Worm (Caenorhabditis elegans) whole organism, young adult: ENCODE measurements around the gene F41C3.1.
A peak's percentile ranks its signal among the peaks of the same experiment; 100 is the strongest.

Experiments used
- B0336.3 ChIP-seq: fragments of 200-800 bp; sonication (Bioruptor generic); IDR thresholded peaks from 2 replicates; pipeline ENCODE4 v1.3.6; 2022; ENCODE audit warnings: missing genetic modification characterization, missing compliant biosample characterization
- F22D6.2 ChIP-seq: sonication (generic microtip); optimal IDR thresholded peaks from 2 replicates; lab custom pipeline; 2016; ENCODE audit warnings: mild to moderate bottlenecking, missing genetic modification characterization, missing compliant biosample characterization
- F49E8.2 ChIP-seq: sonication (generic microtip); optimal IDR thresholded peaks from 3 replicates; lab custom pipeline; 2017; ENCODE audit warnings: missing genetic modification characterization, mild to moderate bottlenecking, missing compliant biosample characterization, antibody characterized with exemption, moderate library complexity; ENCODE audit not compliant: insufficient read depth
- F52B5.7 ChIP-seq: sonication (generic microtip); optimal IDR thresholded peaks from 2 replicates; lab custom pipeline; 2016; ENCODE audit warnings: mild to moderate bottlenecking, missing genetic modification characterization, missing compliant biosample characterization
- F55B11.4 ChIP-seq: sonication (generic microtip); optimal IDR thresholded peaks from 2 replicates; lab custom pipeline; 2016; ENCODE audit warnings: missing compliant biosample characterization, missing genetic modification characterization, borderline replicate concordance; ENCODE audit not compliant: insufficient read depth
- F57A8.1 ChIP-seq: fragments of 200-800 bp; sonication (Bioruptor generic); optimal IDR thresholded peaks from 2 replicates; lab custom pipeline; 2018; ENCODE audit warnings: mild to moderate bottlenecking, missing genetic modification characterization, moderate library complexity, missing compliant biosample characterization
- K11D2.4 ChIP-seq: fragments of 200-800 bp; sonication (Bioruptor generic); IDR thresholded peaks from 2 replicates; pipeline ENCODE4 v1.3.6; 2022; ENCODE audit warnings: missing genetic modification reagents, missing genetic modification characterization, missing compliant biosample characterization
- K12H6.12 ChIP-seq: fragments of 200-800 bp; sonication (Bioruptor generic); optimal IDR thresholded peaks from 2 replicates; lab custom pipeline; 2018; ENCODE audit warnings: mild to moderate bottlenecking, missing genetic modification characterization, missing compliant biosample characterization
- T26A5.8 ChIP-seq: sonication (generic microtip); optimal IDR thresholded peaks from 2 replicates; lab custom pipeline; 2016; ENCODE audit warnings: missing genetic modification characterization, missing compliant biosample characterization
- Y67H2A.10 ChIP-seq: fragments of 200-800 bp; sonication (Bioruptor generic); conservative IDR thresholded peaks from 2 replicates; pipeline ENCODE4 v1.3.6; 2022; ENCODE audit warnings: missing genetic modification reagents, missing genetic modification characterization, missing compliant biosample characterization
- Y79H2A.3 ChIP-seq: fragments of 200-800 bp; sonication (Bioruptor generic); conservative IDR thresholded peaks from 2 replicates; pipeline ENCODE4 v1.3.6; 2022; ENCODE audit warnings: missing genetic modification reagents, missing genetic modification characterization, missing compliant biosample characterization
- Y95B8A.8 ChIP-seq: fragments of 200-800 bp; sonication (Bioruptor generic); IDR thresholded peaks from 2 replicates; pipeline ENCODE4 v1.3.6; 2022; ENCODE audit warnings: missing genetic modification reagents, missing genetic modification characterization, missing compliant biosample characterization
- ama-1 ChIP-seq, 3 experiments: fragments of 150-350 bp in 1 of 3; sonication (generic microtip) in 2 of 3; optimal IDR thresholded peaks; 2 replicates each; lab custom pipeline; 2014 to 2018; ENCODE audit warnings: missing biosample characterization in 2 of 3, missing genetic modification characterization in 2 of 3, missing genetic modification reagents in 2 of 3
- attf-3 ChIP-seq: fragments of 200-800 bp; sonication (Bioruptor generic); conservative IDR thresholded peaks from 2 replicates; pipeline ENCODE4 v1.3.6; 2022; ENCODE audit warnings: missing genetic modification reagents, missing genetic modification characterization, missing compliant biosample characterization
- bed-1 ChIP-seq: fragments of 200-800 bp; sonication (Bioruptor generic); IDR thresholded peaks from 2 replicates; pipeline ENCODE4 v1.3.6; 2022; ENCODE audit warnings: missing genetic modification reagents, missing genetic modification characterization, missing compliant biosample characterization
- ccch-3 ChIP-seq: fragments of 200-800 bp; sonication (Bioruptor generic); optimal IDR thresholded peaks from 2 replicates; lab custom pipeline; 2018; ENCODE audit warnings: mild to moderate bottlenecking, missing genetic modification characterization, missing compliant biosample characterization
- ceh-27 ChIP-seq: fragments of 200-800 bp; sonication (Bioruptor generic); optimal IDR thresholded peaks from 2 replicates; lab custom pipeline; 2018; ENCODE audit warnings: mild to moderate bottlenecking, missing genetic modification characterization, moderate library complexity, missing compliant biosample characterization
- ceh-40 ChIP-seq: fragments of 200-800 bp; sonication (Bioruptor generic); IDR thresholded peaks from 2 replicates; pipeline ENCODE4 v1.3.6; 2022; ENCODE audit warnings: missing genetic modification characterization, missing compliant biosample characterization
- ceh-58 ChIP-seq: fragments of 200-800 bp; sonication (Bioruptor generic); IDR thresholded peaks from 2 replicates; pipeline ENCODE4 v1.3.6; 2022; ENCODE audit warnings: missing genetic modification characterization, missing compliant biosample characterization
- ceh-91 ChIP-seq: fragments of 200-800 bp; sonication (Bioruptor generic); IDR thresholded peaks from 2 replicates; pipeline ENCODE4 v1.3.6; 2022; ENCODE audit warnings: missing genetic modification reagents, missing genetic modification characterization, missing compliant biosample characterization
- die-1 ChIP-seq: sonication (generic microtip); optimal IDR thresholded peaks from 2 replicates; lab custom pipeline; 2016; ENCODE audit warnings: missing genotype, mild to moderate bottlenecking, missing genetic modification characterization, missing compliant biosample characterization
- dox-1 ChIP-seq: fragments of 200-800 bp; sonication (Bioruptor generic); IDR thresholded peaks from 2 replicates; pipeline ENCODE4 v1.3.6; 2022; ENCODE audit warnings: missing genetic modification reagents, missing genetic modification characterization, missing compliant biosample characterization
- dpff-1 ChIP-seq: sonication (generic microtip); optimal IDR thresholded peaks from 2 replicates; lab custom pipeline; 2017; ENCODE audit warnings: mild to moderate bottlenecking, missing genetic modification characterization, missing compliant biosample characterization
- egl-44 ChIP-seq: fragments of 200-800 bp; sonication (Bioruptor generic); IDR thresholded peaks from 2 replicates; pipeline ENCODE4 v1.3.6; 2022; ENCODE audit warnings: missing genetic modification reagents, missing genetic modification characterization, missing compliant biosample characterization
- ets-4 ChIP-seq: fragments of 200-800 bp; sonication (Bioruptor generic); optimal IDR thresholded peaks from 2 replicates; lab custom pipeline; 2018; ENCODE audit warnings: mild to moderate bottlenecking, missing genetic modification characterization, missing compliant biosample characterization
- fkh-3 ChIP-seq: sonication (generic microtip); optimal IDR thresholded peaks from 2 replicates; lab custom pipeline; 2016; ENCODE audit warnings: mild to moderate bottlenecking, missing genetic modification characterization, missing compliant biosample characterization
- hmg-20 ChIP-seq: fragments of 200-800 bp; sonication (Bioruptor generic); IDR thresholded peaks from 2 replicates; pipeline ENCODE4 v1.3.6; 2022; ENCODE audit warnings: missing genetic modification reagents, missing genetic modification characterization, missing compliant biosample characterization
- let-526 ChIP-seq: fragments of 200-800 bp; sonication (Bioruptor generic); IDR thresholded peaks from 2 replicates; pipeline ENCODE4 v1.3.6; 2022; ENCODE audit warnings: missing genetic modification reagents, missing genetic modification characterization, missing compliant biosample characterization
- let-607 ChIP-seq, 2 experiments: fragments of 200-800 bp in 1 of 2; sonication (Bioruptor generic) in 1 of 2; sonication (generic microtip) in 1 of 2; optimal IDR thresholded peaks; 2 replicates each; lab custom pipeline; 2016 to 2018; ENCODE audit warnings: mild to moderate bottlenecking in 2 of 2, missing compliant biosample characterization in 2 of 2, missing genetic modification characterization in 2 of 2, moderate library complexity in 2 of 2, missing genotype in 1 of 2
- lsl-1 ChIP-seq: fragments of 200-800 bp; sonication (Bioruptor generic); optimal IDR thresholded peaks from 2 replicates; lab custom pipeline; 2018; ENCODE audit warnings: mild to moderate bottlenecking, missing genetic modification characterization, moderate library complexity, missing compliant biosample characterization
- madf-10 ChIP-seq: sonication (generic microtip); optimal IDR thresholded peaks from 2 replicates; lab custom pipeline; 2016; ENCODE audit warnings: mild to moderate bottlenecking, missing genetic modification characterization, missing compliant biosample characterization
- mcd-1 ChIP-seq: fragments of 200-800 bp; sonication (Bioruptor generic); IDR thresholded peaks from 2 replicates; pipeline ENCODE4 v1.3.6; 2022; ENCODE audit warnings: missing genetic modification reagents, missing genetic modification characterization, missing compliant biosample characterization
- nfya-1 ChIP-seq: sonication (generic microtip); optimal IDR thresholded peaks from 2 replicates; lab custom pipeline; 2017; ENCODE audit warnings: antibody characterized with exemption, missing compliant biosample characterization, missing genetic modification characterization, borderline replicate concordance; ENCODE audit not compliant: insufficient read depth
- nfyb-1 ChIP-seq: fragments of 200-800 bp; sonication (Bioruptor generic); IDR thresholded peaks from 2 replicates; pipeline ENCODE4 v1.3.6; 2022; ENCODE audit warnings: missing genetic modification reagents, missing genetic modification characterization, missing compliant biosample characterization
- nhr-179 ChIP-seq: sonication (generic microtip); optimal IDR thresholded peaks from 2 replicates; lab custom pipeline; 2016; ENCODE audit warnings: mild to moderate bottlenecking, missing genetic modification characterization, missing compliant biosample characterization
- nhr-80 ChIP-seq: sonication (generic microtip); optimal IDR thresholded peaks from 2 replicates; lab custom pipeline; 2016; ENCODE audit warnings: missing genetic modification characterization, missing compliant biosample characterization
- nhr-90 ChIP-seq: sonication (generic microtip); optimal IDR thresholded peaks from 2 replicates; lab custom pipeline; 2016; ENCODE audit warnings: missing genotype, mild to moderate bottlenecking, missing genetic modification characterization, missing compliant biosample characterization
- pha-4 ChIP-seq: fragments of 150-350 bp; sonication (generic microtip); optimal IDR thresholded peaks from 2 replicates; lab custom pipeline; 2014; ENCODE audit warnings: missing biosample characterization, missing genetic modification reagents, missing genetic modification characterization
- rec-8 ChIP-seq, 2 experiments: sonication (generic microtip); optimal IDR thresholded peaks; 2 replicates each; lab custom pipeline; 2016; ENCODE audit warnings: mild to moderate bottlenecking in 2 of 2, missing genetic modification characterization in 2 of 2, missing genetic modification reagents in 2 of 2, missing genotype in 2 of 2, missing biosample characterization in 1 of 2, missing compliant biosample characterization in 1 of 2, moderate library complexity in 1 of 2
- repo-1 ChIP-seq: sonication (generic microtip); optimal IDR thresholded peaks from 2 replicates; lab custom pipeline; 2017; ENCODE audit warnings: mild to moderate bottlenecking, missing genetic modification characterization, missing compliant biosample characterization
- sdz-38 ChIP-seq: sonication (generic microtip); optimal IDR thresholded peaks from 2 replicates; lab custom pipeline; 2016; ENCODE audit warnings: missing genotype, missing genetic modification characterization, missing compliant biosample characterization
- sea-2 ChIP-seq: fragments of 200-800 bp; sonication (Bioruptor generic); IDR thresholded peaks from 2 replicates; pipeline ENCODE4 v1.3.6; 2022; ENCODE audit warnings: missing genetic modification characterization, missing compliant biosample characterization
- snpc-3.4 ChIP-seq: sonication (generic microtip); optimal IDR thresholded peaks from 2 replicates; lab custom pipeline; 2017; ENCODE audit warnings: missing genetic modification characterization, mild to moderate bottlenecking, missing compliant biosample characterization, antibody characterized with exemption, moderate library complexity, missing genotype, missing genetic modification reagents
- tlf-1 ChIP-seq: fragments of 200-800 bp; sonication (Bioruptor generic); optimal IDR thresholded peaks from 2 replicates; lab custom pipeline; 2018; ENCODE audit warnings: mild to moderate bottlenecking, missing genetic modification characterization, missing compliant biosample characterization
- xnd-1 ChIP-seq: sonication (generic microtip); optimal IDR thresholded peaks from 2 replicates; lab custom pipeline; 2016; ENCODE audit warnings: missing genotype, missing genetic modification reagents, missing genetic modification characterization, missing compliant biosample characterization
- zim-3 ChIP-seq: sonication (generic microtip); optimal IDR thresholded peaks from 2 replicates; lab custom pipeline; 2017; ENCODE audit warnings: mild to moderate bottlenecking, missing genetic modification characterization, moderate library complexity, missing compliant biosample characterization
- ztf-22 ChIP-seq: fragments of 200-800 bp; sonication (Bioruptor generic); optimal IDR thresholded peaks from 2 replicates; lab custom pipeline; 2018; ENCODE audit warnings: mild to moderate bottlenecking, missing genetic modification characterization, moderate library complexity, missing compliant biosample characterization
- ztf-26 ChIP-seq: sonication (generic microtip); optimal IDR thresholded peaks from 2 replicates; lab custom pipeline; 2017; ENCODE audit warnings: missing genetic modification characterization, missing compliant biosample characterization
- ztf-3 ChIP-seq: fragments of 200-800 bp; sonication (Bioruptor generic); optimal IDR thresholded peaks from 2 replicates; lab custom pipeline; 2018; ENCODE audit warnings: mild to moderate bottlenecking, missing genetic modification characterization, missing compliant biosample characterization

Gene F41C3.1

ce11 chrII:4710120-4710519, 42.0 kb upstream of the F41C3.1 start, which contains the start of gene tag-151 (continued):
- TF ChIP-seq T26A5.8 (tag; lab: Kevin White, UChicago) (no peak), dpff-1 (tag; lab: Kevin White, UChicago) (no peak), xnd-1 (tag; lab: Kevin White, UChicago) (peak; percentile 23), F22D6.2 (tag; lab: Kevin White, UChicago) (no peak), zim-3 (tag; lab: Kevin White, UChicago) (no peak), sdz-38 (tag; lab: Kevin White, UChicago) (no peak), ztf-3 (GFP tag; lab: Kevin White, UChicago) (no peak), fkh-3 (tag; lab: Kevin White, UChicago) (no peak), die-1 (tag; lab: Kevin White, UChicago) (no peak), sea-2 (GFP tag; lab: Robert Waterston, UW) (no peak), nhr-90 (tag; lab: Kevin White, UChicago) (no peak), hmg-20 (GFP tag; lab: Robert Waterston, UW) (no peak), rec-8 (tag; optimal IDR thresholded peaks at IDR 0.05; lab: Kevin White, UChicago) (no peak), K11D2.4 (no peak), egl-44 (GFP tag; lab: Robert Waterston, UW) (no peak), tlf-1 (GFP tag; lab: Kevin White, UChicago) (peak; percentile 9), ceh-58 (GFP tag; lab: Robert Waterston, UW) (no peak), Y95B8A.8 (GFP tag; lab: Robert Waterston, UW) (0 out of 2 replicates have a peak, but pooled peaks have one; percentile 8), lsl-1 (GFP tag; lab: Kevin White, UChicago) (no peak), ets-4 (GFP tag; lab: Kevin White, UChicago) (no peak), nfya-1 (tag; lab: Kevin White, UChicago) (no peak), B0336.3 (peak; percentile 66; the same call in 1 of the 2 replicates), madf-10 (tag; lab: Kevin White, UChicago) (no peak), ceh-27 (GFP tag; lab: Kevin White, UChicago) (no peak), ccch-3 (GFP tag; lab: Kevin White, UChicago) (no peak), nfyb-1 (GFP tag; lab: Robert Waterston, UW) (no peak), ceh-40 (GFP tag; lab: Robert Waterston, UW) (no peak), ztf-26 (tag; lab: Kevin White, UChicago) (no peak), F57A8.1 (GFP tag; lab: Kevin White, UChicago) (no peak), nhr-80 (no peak), attf-3 (GFP tag; lab: Robert Waterston, UW) (no peak), F55B11.4 (tag; lab: Kevin White, UChicago) (no peak), ztf-22 (GFP tag; lab: Kevin White, UChicago) (no peak), nhr-179 (tag; lab: Kevin White, UChicago) (no peak), F49E8.2 (peak; percentile 24), K12H6.12 (tag; lab: Kevin White, UChicago) (no peak), bed-1 (GFP tag; lab: Robert Waterston, UW) (no peak), F52B5.7 (tag; lab: Kevin White, UChicago) (peak; percentile 16), mcd-1 (no peak), dox-1 (GFP tag; lab: Robert Waterston, UW) (no peak), repo-1 (peak; percentile 60), Y79H2A.3 (GFP tag; lab: Robert Waterston, UW) (no peak), let-607 (tag; optimal IDR thresholded peaks at IDR 0.05; lab: Kevin White, UChicago) (peak in 1 of 2 experiments; percentile 45), ama-1 (optimal IDR thresholded peaks at IDR 0.05; lab: Kevin White, UChicago) (no peak), ama-1 (GFP tag; optimal IDR thresholded peaks at IDR 0.05; lab: Kevin White, UChicago) (peak in 1 of 2 experiments; percentile 71), let-526 (no peak), ceh-91 (GFP tag; lab: Robert Waterston, UW) (no peak), Y67H2A.10 (no peak), snpc-3.4 (peak; percentile 66), pha-4 (tag; lab: Kevin White, UChicago) (no peak)
